Worm (Caenorhabditis elegans): Measurements from ENCODE around the gene Y39A1C.1.

- TF ChIP-seq nhr-11 (tag; optimal IDR thresholded peaks at IDR 0.05), result no peak
- no peak for TF ChIP-seq fkh-10 (GFP tag; optimal IDR thresholded peaks at IDR 0.05)
- no peak for TF ChIP-seq unc-86 (tag; optimal IDR thresholded peaks at IDR 0.05)
- no peak for TF ChIP-seq Y22D7AL.16 (tag; optimal IDR thresholded peaks at IDR 0.05)
These were observed 45.7 kb upstream of the Y39A1C.1 start for ce11 chrIII:10809568-10809967.

Measured in whole organism, late embryonic.